Fruit fly (Drosophila melanogaster) whole organism, embryonic: ENCODE measurements around the gene CG43322.

Source experiments
- Awh ChIP-seq: fragments of 200-800 bp; sonication (Bioruptor generic); IDR thresholded peaks from 2 replicates; pipeline ENCODE4, ENCODE4 v1.3.6; 2022; ENCODE audit warnings: missing biosample characterization, missing genetic modification characterization
- CG10147 ChIP-seq: fragments of 200-800 bp; sonication (Bioruptor generic); optimal IDR thresholded peaks from 2 replicates; lab custom pipeline; 2019; ENCODE audit warnings: missing biosample characterization, mild to moderate bottlenecking, missing genetic modification characterization, moderate library complexity
- CG11504 ChIP-seq: fragments of 200-800 bp; sonication (Bioruptor generic); optimal IDR thresholded peaks from 3 replicates; lab custom pipeline; 2019; ENCODE audit warnings: missing biosample characterization, mild to moderate bottlenecking, missing genetic modification characterization, moderate library complexity
- CG12942 ChIP-seq: fragments of 200-800 bp; sonication (Bioruptor generic); optimal IDR thresholded peaks from 3 replicates; lab custom pipeline; 2016; ENCODE audit warnings: missing biosample characterization, missing genetic modification characterization
- CG13123 ChIP-seq: fragments of 200-800 bp; sonication (Bioruptor generic); optimal IDR thresholded peaks from 2 replicates; lab custom pipeline; 2016; ENCODE audit warnings: missing biosample characterization, missing genetic modification characterization
- CG14441 ChIP-seq: fragments of 200-800 bp; sonication (Bioruptor generic); IDR thresholded peaks from 2 replicates; pipeline ENCODE4 v1.3.6; 2022; ENCODE audit warnings: missing biosample characterization, missing genetic modification characterization
- CG15011 ChIP-seq: fragments of 200-800 bp; sonication (Bioruptor generic); optimal IDR thresholded peaks from 3 replicates; lab custom pipeline; 2018; ENCODE audit warnings: missing biosample characterization, mild to moderate bottlenecking, missing genetic modification characterization
- CG15269 ChIP-seq: fragments of 200-800 bp; sonication (Bioruptor generic); optimal IDR thresholded peaks from 2 replicates; lab custom pipeline; 2018; ENCODE audit warnings: missing biosample characterization, mild to moderate bottlenecking, missing genetic modification characterization, moderate library complexity
- CG17359 ChIP-seq: fragments of 200-800 bp; sonication (Bioruptor generic); optimal IDR thresholded peaks from 3 replicates; lab custom pipeline; 2018; ENCODE audit warnings: missing biosample characterization, mild to moderate bottlenecking, missing genetic modification characterization, moderate library complexity
- CG17829 ChIP-seq: fragments of 200-800 bp; optimal IDR thresholded peaks from 2 replicates; lab custom pipeline; 2019; ENCODE audit warnings: missing biosample characterization, mild to moderate bottlenecking, missing genetic modification characterization, moderate library complexity
- CG2116 ChIP-seq: fragments of 200-800 bp; sonication (Bioruptor generic); optimal IDR thresholded peaks from 3 replicates; lab custom pipeline; 2018; ENCODE audit warnings: missing biosample characterization, mild to moderate bottlenecking, missing genetic modification characterization
- CG2678 ChIP-seq: fragments of 200-800 bp; sonication (Bioruptor generic); optimal IDR thresholded peaks from 3 replicates; lab custom pipeline; 2019; ENCODE audit warnings: missing biosample characterization, mild to moderate bottlenecking, missing genetic modification characterization, moderate library complexity
- CG33213 ChIP-seq: fragments of 200-800 bp; sonication (Bioruptor generic); optimal IDR thresholded peaks from 3 replicates; lab custom pipeline; 2016; ENCODE audit warnings: missing biosample characterization, missing genetic modification characterization
- CG3995 ChIP-seq: fragments of 200-800 bp; sonication (Bioruptor generic); optimal IDR thresholded peaks from 3 replicates; lab custom pipeline; 2016; ENCODE audit warnings: missing biosample characterization, missing genetic modification characterization
- CG7357 ChIP-seq: fragments of 200-800 bp; sonication (Bioruptor generic); IDR thresholded peaks from 3 replicates; pipeline ENCODE4 v1.3.6; 2022; ENCODE audit warnings: missing biosample characterization, missing genetic modification characterization
- CG9609 ChIP-seq: fragments of 200-800 bp; sonication (Bioruptor generic); optimal IDR thresholded peaks from 3 replicates; lab custom pipeline; 2016; ENCODE audit warnings: missing biosample characterization, missing genetic modification characterization
- Dek ChIP-seq: fragments of 200-800 bp; sonication (Bioruptor generic); optimal IDR thresholded peaks from 3 replicates; lab custom pipeline; 2019; ENCODE audit warnings: missing biosample characterization, mild to moderate bottlenecking, missing genetic modification characterization, moderate library complexity
- Dip3 ChIP-seq: fragments of 200-800 bp; sonication (Bioruptor generic); optimal IDR thresholded peaks from 3 replicates; lab custom pipeline; 2016; ENCODE audit warnings: missing biosample characterization, missing genetic modification characterization
- Dll ChIP-seq: fragments of 200-800 bp; sonication (Bioruptor generic); IDR thresholded peaks from 4 replicates; pipeline ENCODE4 v1.3.6; 2022; ENCODE audit warnings: missing biosample characterization, missing genetic modification characterization; ENCODE audit not compliant: partially characterized antibody
- E2f1 ChIP-seq: fragments of 200-800 bp; sonication (Bioruptor generic); IDR thresholded peaks from 2 replicates; pipeline ENCODE4 v1.3.6; 2022; ENCODE audit warnings: missing biosample characterization, missing genetic modification characterization
- H2.0 ChIP-seq: fragments of 200-800 bp; sonication (Bioruptor generic); IDR thresholded peaks from 2 replicates; pipeline ENCODE4 v1.3.6; 2022; ENCODE audit warnings: missing biosample characterization, missing genetic modification characterization
- HLH54F ChIP-seq: fragments of 200-800 bp; sonication (Bioruptor generic); optimal IDR thresholded peaks from 3 replicates; lab custom pipeline; 2016; ENCODE audit warnings: missing biosample characterization, missing genetic modification characterization
- HmgZ ChIP-seq: fragments of 200-800 bp; sonication (Bioruptor generic); optimal IDR thresholded peaks from 2 replicates; lab custom pipeline; 2018; ENCODE audit warnings: missing biosample characterization, mild to moderate bottlenecking, missing genetic modification characterization
- Hmr ChIP-seq: fragments of 200-800 bp; sonication (Bioruptor generic); optimal IDR thresholded peaks from 3 replicates; lab custom pipeline; 2017; ENCODE audit warnings: mild to moderate bottlenecking, missing biosample characterization, missing genetic modification reagents, missing genetic modification characterization
- Mes4 ChIP-seq: fragments of 200-800 bp; sonication (Bioruptor generic); optimal IDR thresholded peaks from 2 replicates; lab custom pipeline; 2016; ENCODE audit warnings: missing biosample characterization, missing genetic modification characterization
- NK7.1 ChIP-seq: fragments of 200-800 bp; sonication (Bioruptor generic); optimal IDR thresholded peaks from 3 replicates; lab custom pipeline; 2016; ENCODE audit warnings: missing biosample characterization, missing genetic modification characterization
- Nf-YB ChIP-seq: fragments of 200-800 bp; sonication (Bioruptor generic); optimal IDR thresholded peaks from 3 replicates; lab custom pipeline; 2019; ENCODE audit warnings: missing biosample characterization, mild to moderate bottlenecking, missing genetic modification characterization, moderate library complexity
- NfI ChIP-seq: fragments of 200-800 bp; sonication (Bioruptor generic); optimal IDR thresholded peaks from 3 replicates; lab custom pipeline; 2018; ENCODE audit warnings: missing biosample characterization, mild to moderate bottlenecking, missing genetic modification characterization, moderate library complexity
- Ptx1 ChIP-seq: fragments of 200-800 bp; sonication (Bioruptor generic); IDR thresholded peaks from 2 replicates; pipeline ENCODE4 v1.3.6; 2022; ENCODE audit warnings: missing biosample characterization, missing genetic modification characterization
- cg ChIP-seq: fragments of 200-800 bp; sonication (Bioruptor generic); optimal IDR thresholded peaks from 3 replicates; lab custom pipeline; 2019; ENCODE audit warnings: missing biosample characterization, mild to moderate bottlenecking, missing genetic modification characterization, moderate library complexity
- eyg ChIP-seq: fragments of 200-800 bp; sonication (Bioruptor generic); optimal IDR thresholded peaks from 3 replicates; lab custom pipeline; 2016; ENCODE audit warnings: missing biosample characterization, missing genetic modification characterization
- fd3F ChIP-seq: fragments of 200-800 bp; sonication (Bioruptor generic); optimal IDR thresholded peaks from 2 replicates; lab custom pipeline; 2018; ENCODE audit warnings: missing biosample characterization, mild to moderate bottlenecking, missing genetic modification characterization, moderate library complexity
- fru ChIP-seq: fragments of >200 bp; optimal IDR thresholded peaks from 2 replicates; lab custom pipeline; 2017
- gro ChIP-seq: fragments of 200-800 bp; sonication (Bioruptor generic); optimal IDR thresholded peaks from 2 replicates; lab custom pipeline; 2016; ENCODE audit warnings: missing biosample characterization, missing genetic modification characterization
- gt ChIP-seq: fragments of 200-800 bp; sonication (Bioruptor generic); IDR thresholded peaks from 2 replicates; pipeline ENCODE4 v1.3.6; 2022; ENCODE audit warnings: missing biosample characterization, missing genetic modification characterization
- mld ChIP-seq: fragments of 200-800 bp; sonication (Bioruptor generic); IDR thresholded peaks from 3 replicates; pipeline ENCODE4 v1.3.6; 2022; ENCODE audit warnings: missing biosample characterization, missing genetic modification characterization; ENCODE audit not compliant: partially characterized antibody
- nom ChIP-seq: fragments of 200-800 bp; sonication (Bioruptor generic); optimal IDR thresholded peaks from 2 replicates; lab custom pipeline; 2017; ENCODE audit warnings: missing biosample characterization, missing genetic modification characterization, mild to moderate bottlenecking, moderate library complexity, missing genetic modification reagents
- pfk ChIP-seq: fragments of 200-800 bp; sonication (Bioruptor generic); optimal IDR thresholded peaks from 2 replicates; lab custom pipeline; 2018; ENCODE audit warnings: missing biosample characterization, mild to moderate bottlenecking, missing genetic modification characterization, moderate library complexity
- prd ChIP-seq, 3 experiments: fragments of >200 bp in 2 of 3; fragments of 200-800 bp in 1 of 3; sonication (Bioruptor generic) in 1 of 3; optimal IDR thresholded peaks in 2 of 3; IDR thresholded peaks in 1 of 3; 2 replicates in 2 of 3; 3 replicates in 1 of 3; pipeline versions ENCODE4 v1.3.6 to Lab custom; 2017 to 2022; ENCODE audit warnings: missing biosample characterization in 1 of 3, missing genetic modification characterization in 1 of 3
- pros ChIP-seq: fragments of 200-800 bp; sonication (Bioruptor generic); optimal IDR thresholded peaks from 3 replicates; lab custom pipeline; 2019; ENCODE audit warnings: missing biosample characterization, mild to moderate bottlenecking, missing genetic modification characterization, moderate library complexity
- rib ChIP-seq: fragments of 200-800 bp; sonication (Bioruptor generic); IDR thresholded peaks from 2 replicates; pipeline ENCODE4 v1.3.6; 2022; ENCODE audit warnings: missing biosample characterization, missing genetic modification characterization
- row ChIP-seq: fragments of 200-800 bp; sonication (Bioruptor generic); IDR thresholded peaks from 3 replicates; pipeline ENCODE4 v1.3.6; 2022; ENCODE audit warnings: missing biosample characterization, missing genetic modification characterization
- sens ChIP-seq: fragments of 200-800 bp; sonication (Bioruptor generic); peaks from one replicate; lab custom pipeline; 2016; ENCODE audit warnings: missing biosample characterization, missing genetic modification characterization
- sens-2 ChIP-seq: fragments of 200-800 bp; sonication (Bioruptor generic); IDR thresholded peaks from 2 replicates; pipeline ENCODE4 v1.3.6; 2022; ENCODE audit warnings: missing biosample characterization, missing genetic modification characterization
- stc ChIP-seq: fragments of 200-800 bp; sonication (Bioruptor generic); IDR thresholded peaks from 2 replicates; pipeline ENCODE4 v1.3.6; 2022; ENCODE audit warnings: missing biosample characterization, missing genetic modification characterization
- tll ChIP-seq, 2 experiments: fragments of 200-800 bp in 1 of 2; fragments of >200 bp in 1 of 2; sonication (Bioruptor generic) in 1 of 2; optimal IDR thresholded peaks; 2 replicates each; lab custom pipeline; 2017 to 2019; ENCODE audit warnings: missing biosample characterization in 2 of 2, missing genetic modification characterization in 2 of 2, mild to moderate bottlenecking in 1 of 2, moderate library complexity in 1 of 2
- tx ChIP-seq: fragments of 200-800 bp; sonication (Bioruptor generic); optimal IDR thresholded peaks from 2 replicates; lab custom pipeline; 2016; ENCODE audit warnings: missing biosample characterization, missing genetic modification characterization
- vfl ChIP-seq: fragments of 200-800 bp; sonication (Bioruptor generic); optimal IDR thresholded peaks from 2 replicates; lab custom pipeline; 2016; ENCODE audit warnings: missing biosample characterization, missing genetic modification characterization
- zen2 ChIP-seq: fragments of 200-800 bp; sonication (Bioruptor generic); IDR thresholded peaks from 3 replicates; pipeline ENCODE4 v1.3.6; 2022; ENCODE audit warnings: missing biosample characterization, missing genetic modification characterization; ENCODE audit not compliant: partially characterized antibody

The CG43322 gene

DNA sequence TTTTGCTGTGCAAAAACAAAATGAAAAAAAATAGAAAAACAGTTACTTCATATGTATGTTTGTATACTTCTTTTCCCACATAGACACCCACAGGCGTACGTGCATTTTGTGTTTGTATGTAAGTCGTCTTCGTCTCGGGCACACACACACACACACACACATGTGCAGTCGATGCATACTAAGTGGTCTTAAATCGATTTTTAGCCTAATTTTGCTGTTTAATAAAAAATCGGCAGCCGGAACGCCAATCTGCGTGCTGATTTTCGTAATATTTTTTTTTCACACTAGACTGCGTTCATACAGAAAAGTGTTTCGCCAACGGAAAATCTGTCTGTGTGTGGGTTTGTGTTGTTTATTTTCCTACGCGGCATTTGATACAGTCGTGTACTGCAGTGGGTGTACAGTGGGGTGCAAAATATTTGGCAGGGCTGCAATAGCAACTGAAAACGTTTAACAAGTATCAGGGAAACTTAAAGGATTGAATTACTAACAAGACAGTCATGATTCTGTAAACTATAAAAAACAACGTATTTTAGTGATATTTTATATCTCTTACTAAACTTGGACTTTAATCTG, 20.0 kb downstream of the CG43322 start (continued):
- peak; percentile 42; the same call in 1 of the 2 replicates for TF ChIP-seq Ptx1 (GFP tag; lab: Robert Waterston, UW)
- no peak for TF ChIP-seq Mes4 (GFP tag; lab: Kevin White, UChicago)
- TF ChIP-seq NK7.1 (GFP tag; lab: Kevin White, UChicago) = no peak
- TF ChIP-seq Hmr = no peak
- TF ChIP-seq Dip3 (GFP tag; lab: Kevin White, UChicago) = peak; percentile 36
- TF ChIP-seq Nf-YB (GFP tag; lab: Kevin White, UChicago) = no peak
- no peak for TF ChIP-seq prd (optimal IDR thresholded peaks at IDR 0.05; lab: Kevin White, UChicago)
- TF ChIP-seq prd (GFP tag; IDR thresholded peaks at IDR 0.05; lab: Robert Waterston, UW) = peak; percentile 37; the same call in 1 of the 3 replicates
- TF ChIP-seq stc = no peak
- no peak for TF ChIP-seq gt (GFP tag; lab: Robert Waterston, UW)
- TF ChIP-seq nom (GFP tag; lab: Kevin White, UChicago) = peak; percentile 73
- TF ChIP-seq CG3995 = no peak
- TF ChIP-seq eyg (GFP tag; lab: Kevin White, UChicago) = peak; percentile 25
- TF ChIP-seq CG17359 (tag; lab: Kevin White, UChicago) = peak; percentile 49
- peak; percentile 97 for TF ChIP-seq cg (GFP tag; lab: Kevin White, UChicago)
- TF ChIP-seq CG10147 (GFP tag; lab: Kevin White, UChicago) = peak; percentile 7
- TF ChIP-seq sens-2 (GFP tag; lab: Robert Waterston, UW) = no peak
- TF ChIP-seq zen2 (GFP tag; lab: Robert Waterston, UW) = no peak; the same call in 2 of the 3 replicates
- TF ChIP-seq fru (lab: Kevin White, UChicago) = no peak
- TF ChIP-seq CG12942 = no peak
- TF ChIP-seq gro (GFP tag; lab: Kevin White, UChicago) = peak; percentile 55
- peak; percentile 92 for TF ChIP-seq sens (GFP tag; lab: Kevin White, UChicago)
- TF ChIP-seq CG15269 (tag; lab: Kevin White, UChicago) = peak; percentile 47
- no peak for TF ChIP-seq CG2116 (GFP tag; lab: Kevin White, UChicago)
- TF ChIP-seq Dll (GFP tag; lab: Robert Waterston, UW) = no peak
- no peak for TF ChIP-seq CG9609 (GFP tag; lab: Kevin White, UChicago)
- TF ChIP-seq rib = peak; percentile 40; the same call in 1 of the 2 replicates
- TF ChIP-seq NfI (GFP tag; lab: Kevin White, UChicago) = peak; percentile 39
- TF ChIP-seq vfl = no peak
- TF ChIP-seq E2f1 = peak; percentile 60; the same call in 1 of the 2 replicates
- TF ChIP-seq fd3F (GFP tag; lab: Kevin White, UChicago) = no peak
- peak; percentile 18 for TF ChIP-seq Dek
- no peak for TF ChIP-seq CG7357 (GFP tag; lab: Robert Waterston, UW)
- peak; percentile 24; the same call in 1 of the 3 replicates for TF ChIP-seq row (GFP tag; lab: Robert Waterston, UW)
- no peak for TF ChIP-seq CG2678 (tag; lab: Kevin White, UChicago)
- no peak for TF ChIP-seq pfk (GFP tag; lab: Kevin White, UChicago)
- peak; percentile 50 for TF ChIP-seq HmgZ (tag; lab: Kevin White, UChicago)
- peak; percentile 21 for TF ChIP-seq CG33213
- peak; percentile 55 for TF ChIP-seq tx (GFP tag; lab: Kevin White, UChicago)
- peak; percentile 1 for TF ChIP-seq CG13123 (GFP tag; lab: Kevin White, UChicago)
- no peak for TF ChIP-seq Awh
- TF ChIP-seq pros = peak; percentile 19
- no peak for TF ChIP-seq CG15011
- TF ChIP-seq CG14441 (GFP tag; lab: Robert Waterston, UW) = 0 out of 2 replicates have a peak, but pooled peaks have one; percentile 37
- TF ChIP-seq tll (GFP tag; optimal IDR thresholded peaks at IDR 0.05; lab: Kevin White, UChicago) = no peak
- TF ChIP-seq CG11504 (tag; lab: Kevin White, UChicago) = no peak
- TF ChIP-seq mld (GFP tag; lab: Robert Waterston, UW) = no peak
- TF ChIP-seq CG17829 = peak; percentile 35
- peak; percentile 25; the same call in 1 of the 2 replicates for TF ChIP-seq H2.0 (GFP tag; lab: Robert Waterston, UW)
- peak; percentile 18 for TF ChIP-seq HLH54F (GFP tag; lab: Kevin White, UChicago)
